Fruit fly (Drosophila melanogaster) S2 (cell line): ENCODE data around the gene Cp36.

ENCODE experiments used
- CG8478 ChIP-seq: fragments of >200 bp; optimal IDR thresholded peaks from 2 replicates; lab custom pipeline; 2018
- CTCF ChIP-seq, 2 experiments: fragments of >200 bp; optimal IDR thresholded peaks; 2 replicates each; lab custom pipeline; 2018

The Cp36 gene

DNA sequence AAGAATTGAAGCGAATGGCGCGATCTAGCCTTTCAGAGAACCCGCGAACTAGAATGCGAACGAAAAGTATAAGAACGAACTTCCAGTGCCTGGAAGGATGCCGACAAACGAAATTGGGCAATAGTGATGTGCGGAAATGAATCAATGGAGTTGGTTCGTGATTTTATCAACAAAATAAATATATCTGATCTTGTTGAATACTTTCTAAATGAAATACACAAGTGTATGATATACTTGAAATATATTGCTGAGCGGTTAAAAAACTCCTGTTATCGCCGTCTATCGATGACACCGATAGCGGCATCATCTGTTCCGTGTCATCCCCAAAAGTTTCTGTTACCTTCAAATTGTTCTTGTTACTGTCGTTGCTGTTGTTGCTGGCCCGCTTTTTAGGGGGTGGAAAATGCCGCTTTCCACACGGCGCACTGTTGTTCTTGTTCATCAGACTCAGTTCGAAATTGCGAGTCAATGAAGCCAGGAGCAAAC, 10.4 kb downstream of the Cp36 start, which contains the start of gene otu:
Gene otu, minus strand, starts transcription at position 51 of the 486 bp plus-strand sequence.
- TF ChIP-seq CTCF (optimal IDR thresholded peaks at IDR 0.05; lab: Kevin White, UChicago) (no peak), CG8478 (lab: Kevin White, UChicago) (no peak)

- TF ChIP-seq CTCF (optimal IDR thresholded peaks at IDR 0.05; lab: Kevin White, UChicago) (no peak), CG8478 (lab: Kevin White, UChicago) (no peak)
Observed at dm6 chrX:8490291-8490975, 11.3 kb downstream of the Cp36 start.

DNA sequence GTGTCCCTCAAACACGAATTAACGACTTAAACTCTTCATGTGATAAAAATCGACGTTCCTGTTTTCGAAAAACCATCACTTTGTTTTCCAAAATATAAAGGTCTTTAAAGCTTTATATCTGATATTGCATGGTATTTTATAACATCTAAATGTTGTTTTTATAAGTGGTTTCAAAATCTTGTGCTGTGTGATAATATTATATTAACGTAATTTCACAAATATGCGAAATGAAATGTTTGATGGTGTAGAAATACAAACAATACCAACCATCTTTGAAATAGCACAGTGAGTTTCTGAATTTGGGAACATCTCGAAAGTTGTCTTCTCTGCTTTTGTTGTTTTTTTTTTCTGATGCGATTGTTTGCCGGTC, 11.8 kb downstream of the Cp36 start:
- no peak for TF ChIP-seq CG8478 (lab: Kevin White, UChicago)
- TF ChIP-seq CTCF (optimal IDR thresholded peaks at IDR 0.05; lab: Kevin White, UChicago): no peak

DNA sequence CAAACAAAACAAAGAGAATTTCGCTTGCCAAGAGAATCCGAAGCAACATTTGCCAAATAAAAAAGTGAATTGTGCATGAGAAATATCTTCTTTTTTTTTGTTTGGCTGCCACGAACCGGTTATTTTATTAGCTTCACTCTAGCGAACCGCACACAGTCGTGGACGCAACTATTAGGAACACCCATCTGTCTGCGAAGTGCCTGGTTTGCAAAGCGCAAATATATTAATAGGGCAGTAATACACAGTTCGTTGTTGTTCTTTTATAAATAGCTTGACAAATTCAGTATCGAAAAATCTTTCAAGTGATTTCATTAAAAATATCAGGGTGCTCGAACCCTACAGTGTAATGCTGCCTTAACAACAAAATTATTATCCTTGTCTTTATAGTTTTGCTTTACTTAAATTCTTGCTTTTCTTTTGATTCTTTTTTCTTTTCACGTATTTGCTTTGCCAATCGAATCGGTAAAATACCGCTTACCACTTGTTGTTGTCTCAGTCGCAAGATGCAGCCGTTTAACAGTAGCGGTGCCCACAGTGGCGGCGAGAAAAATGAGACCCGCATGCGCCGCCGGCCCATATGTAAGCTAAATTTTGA, 12.4 kb downstream of the Cp36 start:
- no peak for TF ChIP-seq CG8478 (lab: Kevin White, UChicago)
- no peak for TF ChIP-seq CTCF (optimal IDR thresholded peaks at IDR 0.05; lab: Kevin White, UChicago)

DNA sequence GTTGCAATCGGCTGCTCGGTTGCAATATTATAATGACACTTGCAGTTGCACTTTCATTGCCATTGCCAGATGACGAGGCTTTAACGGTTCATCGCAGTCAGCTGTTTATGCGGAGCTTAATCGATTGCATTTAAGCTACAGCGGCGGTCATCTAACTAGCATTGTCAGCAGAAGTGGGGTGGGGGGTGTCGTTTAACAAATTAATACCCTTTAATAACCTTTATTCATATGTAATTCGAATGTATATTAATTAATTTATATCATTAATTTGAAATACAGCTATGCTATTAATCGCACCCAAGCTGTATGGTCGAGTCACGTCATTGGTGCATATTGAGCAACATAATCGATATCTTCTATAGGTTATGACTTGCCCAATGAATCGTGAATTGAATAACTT, 13.7 kb downstream of the Cp36 start:
- TF ChIP-seq CTCF (optimal IDR thresholded peaks at IDR 0.05; lab: Kevin White, UChicago) (no peak), CG8478 (lab: Kevin White, UChicago) (no peak)

DNA sequence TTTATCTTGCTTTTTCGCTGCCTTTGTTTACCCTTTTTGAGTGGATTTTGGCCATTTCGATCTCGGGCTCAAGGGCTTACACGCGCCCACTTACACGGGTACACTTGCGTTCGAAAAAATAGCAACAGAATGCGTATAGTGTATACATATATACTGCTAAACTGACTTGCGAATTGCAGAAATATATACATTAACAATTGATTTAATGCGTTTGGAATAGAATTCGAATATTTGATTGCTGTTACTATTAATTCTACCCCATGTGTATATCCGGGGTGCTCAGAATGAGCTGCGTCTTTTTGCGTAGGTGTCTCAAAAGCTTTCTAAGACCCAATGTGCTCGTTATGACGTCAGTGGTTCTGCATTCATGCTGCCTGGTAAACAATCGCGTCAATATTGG, 14.4 kb downstream of the Cp36 start:
- no peak for TF ChIP-seq CTCF (optimal IDR thresholded peaks at IDR 0.05; lab: Kevin White, UChicago)

- TF ChIP-seq CTCF (optimal IDR thresholded peaks at IDR 0.05; lab: Kevin White, UChicago): no peak
- TF ChIP-seq CG8478 (lab: Kevin White, UChicago): no peak
Observed at dm6 chrX:8496362-8496761, 17.2 kb downstream of the Cp36 start.

DNA sequence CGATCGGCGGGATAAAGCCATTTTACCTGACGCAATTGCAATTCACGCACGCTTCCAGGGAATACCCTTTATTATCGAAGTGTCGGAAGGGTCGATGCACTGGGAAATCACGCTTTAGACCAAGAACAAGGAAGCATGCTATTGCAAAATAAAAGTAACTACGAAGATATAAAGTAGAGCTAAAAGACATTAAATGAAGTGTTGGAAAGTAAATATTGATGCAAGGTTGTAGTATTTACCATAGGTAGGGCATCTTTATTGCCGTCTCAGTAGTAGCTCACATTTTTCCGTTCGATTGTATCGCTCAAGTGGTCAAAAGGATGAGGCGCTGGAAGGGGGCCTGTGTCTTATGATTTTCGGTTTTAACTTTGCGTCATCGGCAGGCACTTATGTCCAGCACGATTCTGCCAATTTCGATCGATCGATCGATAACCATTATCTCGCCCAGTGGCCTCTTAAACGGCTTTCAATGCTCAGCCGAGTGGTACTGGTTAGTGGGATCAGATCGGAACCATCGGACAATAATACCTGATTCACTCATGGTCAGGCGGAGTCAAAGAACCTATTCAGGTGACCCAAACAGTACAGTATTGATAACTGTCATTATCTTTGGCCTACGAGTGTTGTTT, 18.6 kb downstream of the Cp36 start:
- TF ChIP-seq CTCF (optimal IDR thresholded peaks at IDR 0.05; lab: Kevin White, UChicago) (no peak), CG8478 (lab: Kevin White, UChicago) (no peak)

DNA sequence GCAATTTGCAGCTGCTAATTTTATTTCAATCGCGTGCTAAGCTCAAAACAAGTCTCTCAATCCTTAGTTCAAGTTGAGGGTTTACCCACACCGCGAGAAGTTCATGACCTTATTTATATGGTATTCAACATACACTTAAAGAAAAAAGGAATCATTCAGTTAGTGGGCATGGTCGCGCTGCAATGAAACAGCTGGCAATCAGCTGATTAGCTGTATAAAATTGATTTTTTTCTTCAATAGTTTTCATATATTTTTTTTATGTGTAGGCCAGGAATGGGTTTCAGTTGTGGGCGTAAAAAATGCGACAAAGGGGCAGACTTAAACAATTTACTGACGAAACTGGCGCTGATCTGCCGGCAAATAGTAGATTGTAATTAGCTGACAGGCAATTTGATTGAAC, 20.0 kb downstream of the Cp36 start:
- no peak for TF ChIP-seq CG8478 (lab: Kevin White, UChicago)
- TF ChIP-seq CTCF (optimal IDR thresholded peaks at IDR 0.05; lab: Kevin White, UChicago): no peak

dm6 chrX:8501374-8501773, 22.3 kb downstream of the Cp36 start:
- TF ChIP-seq CTCF (optimal IDR thresholded peaks at IDR 0.05; lab: Kevin White, UChicago) (no peak), CG8478 (lab: Kevin White, UChicago) (no peak)

DNA sequence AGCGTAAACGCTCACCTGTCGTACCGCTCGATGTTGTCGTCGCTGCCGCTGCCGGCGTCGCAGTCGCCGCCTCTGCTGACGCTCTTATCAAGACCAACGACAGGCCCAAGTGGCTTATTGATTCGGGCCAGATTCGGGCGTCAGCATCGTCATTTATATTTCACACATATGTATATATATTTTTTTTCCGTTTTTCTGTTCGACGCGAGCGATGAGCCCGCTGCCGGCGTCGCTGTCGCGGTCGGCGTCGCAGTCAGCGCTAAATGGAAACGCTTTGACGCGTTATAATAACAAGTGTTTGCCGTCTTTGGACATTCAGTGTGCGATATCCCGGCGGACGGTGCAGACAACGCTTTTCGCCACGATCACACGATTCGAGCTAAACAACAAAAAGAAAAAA, 22.9 kb downstream of the Cp36 start:
- TF ChIP-seq CTCF (optimal IDR thresholded peaks at IDR 0.05; lab: Kevin White, UChicago) (no peak), CG8478 (lab: Kevin White, UChicago) (no peak)

DNA sequence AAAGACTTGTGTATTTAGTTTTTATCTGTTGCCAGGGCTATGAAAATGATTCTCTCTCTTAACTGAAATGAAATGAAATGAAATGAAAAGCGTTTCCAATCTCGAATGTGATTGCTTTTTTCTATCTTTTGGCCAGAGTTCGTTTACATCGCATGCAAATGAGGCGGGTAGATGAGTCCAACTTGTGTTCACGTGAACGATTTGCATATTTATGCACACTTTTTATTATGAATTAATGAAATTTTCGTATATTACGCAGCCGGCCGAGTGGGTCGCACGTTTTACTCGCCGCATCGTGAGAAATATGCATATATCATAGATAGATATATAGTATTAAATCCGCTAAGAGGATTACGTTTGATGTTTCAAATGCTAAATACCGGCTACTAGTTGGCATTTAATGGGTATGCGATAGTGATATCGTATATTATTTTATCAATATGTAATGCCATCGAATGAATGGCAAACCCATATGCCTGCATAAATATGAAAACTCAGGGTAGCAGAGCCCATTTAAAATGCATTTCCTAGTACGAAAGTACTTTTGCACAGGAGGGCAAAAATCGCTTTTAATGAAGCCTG, 26.0 kb downstream of the Cp36 start:
- TF ChIP-seq CTCF (optimal IDR thresholded peaks at IDR 0.05; lab: Kevin White, UChicago) (no peak), CG8478 (lab: Kevin White, UChicago) (no peak)

- TF ChIP-seq CG8478 (lab: Kevin White, UChicago): no peak
- TF ChIP-seq CTCF (optimal IDR thresholded peaks at IDR 0.05; lab: Kevin White, UChicago): no peak
Observed at dm6 chrX:8510731-8511130, 31.6 kb downstream of the Cp36 start.

DNA sequence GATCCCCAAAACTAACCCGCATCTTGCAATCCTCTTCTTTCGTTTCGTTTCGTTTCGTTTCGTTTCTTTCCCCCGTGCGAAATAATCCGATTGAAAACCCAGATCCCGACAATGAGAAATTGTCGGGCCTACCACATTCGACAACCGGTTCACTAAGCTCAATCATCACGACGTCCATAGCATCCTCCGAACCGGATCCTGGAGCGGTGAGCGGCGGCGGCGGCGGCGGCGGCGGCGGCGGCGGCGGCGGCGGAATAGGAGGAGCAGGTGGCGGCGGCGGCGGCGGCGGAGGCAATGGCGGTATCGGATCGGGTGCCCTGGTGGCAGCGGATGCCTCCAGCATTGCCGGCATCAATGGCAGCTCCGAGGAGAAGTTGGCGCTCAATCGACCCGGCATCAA, 33.1 kb downstream of the Cp36 start:
- TF ChIP-seq CTCF (optimal IDR thresholded peaks at IDR 0.05; lab: Kevin White, UChicago): no peak
- no peak for TF ChIP-seq CG8478 (lab: Kevin White, UChicago)
